Worm (Caenorhabditis elegans) whole organism, early embryonic: ENCODE results near the gene irld-9.

Experiments used
- ceh-36 ChIP-seq: sonication (generic microtip); optimal IDR thresholded peaks from 2 replicates; lab custom pipeline; 2016; ENCODE audit warnings: missing genetic modification characterization, inconsistent platforms, missing compliant biosample characterization
- ets-7 ChIP-seq: sonication (generic microtip); optimal IDR thresholded peaks from 2 replicates; lab custom pipeline; 2016; ENCODE audit warnings: missing genotype, missing genetic modification characterization, missing compliant biosample characterization
- tbx-37 ChIP-seq: fragments of 200-800 bp; sonication (Bioruptor generic); conservative IDR thresholded peaks from 2 replicates; pipeline ENCODE4 v1.3.6; 2022; ENCODE audit warnings: missing genetic modification reagents, missing genetic modification characterization, missing compliant biosample characterization

ce11 chrII:1738844-1739243 lies at the start of gene irld-9, which contains the start of gene irld-33:
- TF ChIP-seq ets-7 (no peak), tbx-37 (GFP tag; lab: Robert Waterston, UW) (no peak), ceh-36 (tag; lab: Kevin White, UChicago) (no peak)
